Worm (Caenorhabditis elegans) whole organism, L3 larva: ENCODE data around the gene K07C11.8.

Experiments
- R02D3.7 ChIP-seq: fragments of 150-350 bp; optimal IDR thresholded peaks from 2 replicates; lab custom pipeline; 2014; ENCODE audit warnings: missing biosample characterization, missing genetic modification characterization
- ZK546.5 ChIP-seq: sonication (generic microtip); optimal IDR thresholded peaks from 2 replicates; lab custom pipeline; 2017; ENCODE audit warnings: missing biosample characterization, missing genetic modification characterization
- ama-1 ChIP-seq: fragments of 150-350 bp; optimal IDR thresholded peaks from 2 replicates; lab custom pipeline; 2018
- ceh-82 ChIP-seq: fragments of 150-350 bp; optimal IDR thresholded peaks from 2 replicates; lab custom pipeline; 2014; ENCODE audit warnings: missing biosample characterization, missing genetic modification characterization
- ceh-9 ChIP-seq: sonication (generic microtip); optimal IDR thresholded peaks from 2 replicates; lab custom pipeline; 2018; ENCODE audit warnings: missing biosample characterization, missing genetic modification characterization
- egl-27 ChIP-seq: sonication (generic microtip); optimal IDR thresholded peaks from 4 replicates; lab custom pipeline; 2017; ENCODE audit warnings: missing biosample characterization, missing genetic modification reagents, missing genetic modification characterization
- egl-5 ChIP-seq: fragments of 150-350 bp; optimal IDR thresholded peaks from 2 replicates; lab custom pipeline; 2017; ENCODE audit warnings: missing biosample characterization, missing genetic modification reagents, missing genetic modification characterization, inconsistent platforms
- elt-1 ChIP-seq: fragments of 150-350 bp; optimal IDR thresholded peaks from 2 replicates; lab custom pipeline; 2014; ENCODE audit warnings: missing biosample characterization, missing genetic modification characterization
- elt-2 ChIP-seq: sonication (generic microtip); optimal IDR thresholded peaks from 2 replicates; lab custom pipeline; 2016; ENCODE audit warnings: missing genetic modification reagents, mild to moderate bottlenecking, missing genetic modification characterization, missing compliant biosample characterization
- elt-3 ChIP-seq, 3 experiments: fragments of 150-350 bp in 1 of 3; sonication (generic microtip) in 2 of 3; optimal IDR thresholded peaks; 2 replicates in 2 of 3; 4 replicates in 1 of 3; lab custom pipeline; 2014 to 2017; ENCODE audit warnings: missing biosample characterization in 3 of 3, missing genetic modification characterization in 3 of 3
- eor-1 ChIP-seq, 2 experiments: fragments of 150-350 bp; optimal IDR thresholded peaks; 2 replicates each; lab custom pipeline; 2014 to 2018; ENCODE audit warnings: missing biosample characterization in 2 of 2, missing genetic modification characterization in 2 of 2
- fkh-2 ChIP-seq: fragments of 150-350 bp; optimal IDR thresholded peaks from 2 replicates; lab custom pipeline; 2014; ENCODE audit warnings: missing biosample characterization, missing genetic modification reagents, missing genetic modification characterization
- lin-15B ChIP-seq: fragments of 150-350 bp; optimal IDR thresholded peaks from 2 replicates; lab custom pipeline; 2014; ENCODE audit warnings: missing biosample characterization, missing genetic modification characterization
- lin-39 ChIP-seq: fragments of 150-350 bp; optimal IDR thresholded peaks from 2 replicates; lab custom pipeline; 2018; ENCODE audit warnings: missing biosample characterization, missing genetic modification reagents, missing genetic modification characterization
- lsy-12 ChIP-seq: sonication (generic microtip); optimal IDR thresholded peaks from 2 replicates; lab custom pipeline; 2016; ENCODE audit warnings: mild to moderate bottlenecking, missing genetic modification characterization, missing compliant biosample characterization
- mdl-1 ChIP-seq: fragments of 150-350 bp; optimal IDR thresholded peaks from 2 replicates; lab custom pipeline; 2014; ENCODE audit warnings: missing biosample characterization, missing genetic modification characterization
- nhr-11 ChIP-seq: fragments of 150-350 bp; optimal IDR thresholded peaks from 2 replicates; lab custom pipeline; 2014; ENCODE audit warnings: missing biosample characterization, missing genetic modification characterization
- nhr-23 ChIP-seq: fragments of 150-350 bp; optimal IDR thresholded peaks from 2 replicates; lab custom pipeline; 2014; ENCODE audit warnings: missing biosample characterization, missing genetic modification reagents, missing genetic modification characterization
- nhr-237 ChIP-seq: fragments of 150-350 bp; optimal IDR thresholded peaks from 2 replicates; lab custom pipeline; 2014; ENCODE audit warnings: missing biosample characterization, missing genetic modification characterization
- nhr-25 ChIP-seq: sonication (generic microtip); optimal IDR thresholded peaks from 2 replicates; lab custom pipeline; 2017; ENCODE audit warnings: missing biosample characterization, missing genetic modification characterization
- nhr-28 ChIP-seq: fragments of 150-350 bp; optimal IDR thresholded peaks from 2 replicates; lab custom pipeline; 2014; ENCODE audit warnings: missing biosample characterization, missing genetic modification characterization
- nhr-67 ChIP-seq: fragments of 150-350 bp; optimal IDR thresholded peaks from 2 replicates; lab custom pipeline; 2014; ENCODE audit warnings: missing biosample characterization, missing genetic modification characterization
- nhr-76 ChIP-seq: fragments of 150-350 bp; sonication (generic microtip); optimal IDR thresholded peaks from 5 replicates; lab custom pipeline; 2014; ENCODE audit warnings: missing biosample characterization, missing genetic modification characterization
- nhr-77 ChIP-seq: fragments of 150-350 bp; optimal IDR thresholded peaks from 2 replicates; lab custom pipeline; 2014; ENCODE audit warnings: missing biosample characterization, missing genetic modification characterization
- pha-4 ChIP-seq: fragments of 150-350 bp; optimal IDR thresholded peaks from 2 replicates; lab custom pipeline; 2014; ENCODE audit warnings: missing biosample characterization, missing genetic modification reagents, missing genetic modification characterization
- pqm-1 ChIP-seq: fragments of 150-350 bp; optimal IDR thresholded peaks from 2 replicates; lab custom pipeline; 2017; ENCODE audit warnings: missing biosample characterization, missing genetic modification characterization, inconsistent platforms
- sea-2 ChIP-seq: fragments of 150-350 bp; sonication (generic microtip); optimal IDR thresholded peaks from 4 replicates; lab custom pipeline; 2014; ENCODE audit warnings: missing biosample characterization, missing genetic modification reagents, missing genetic modification characterization
- snpc-4 ChIP-seq: fragments of 150-350 bp; optimal IDR thresholded peaks from 2 replicates; lab custom pipeline; 2014; ENCODE audit warnings: missing biosample characterization, missing genetic modification characterization
- unc-39 ChIP-seq: sonication (generic microtip); optimal IDR thresholded peaks from 4 replicates; lab custom pipeline; 2017; ENCODE audit warnings: missing biosample characterization, missing genetic modification characterization
- unc-62 ChIP-seq: fragments of 150-350 bp; sonication (generic microtip); optimal IDR thresholded peaks from 4 replicates; lab custom pipeline; 2014; ENCODE audit warnings: missing biosample characterization, missing genetic modification reagents, missing genetic modification characterization
- zag-1 ChIP-seq: fragments of 150-350 bp; optimal IDR thresholded peaks from 2 replicates; lab custom pipeline; 2014; ENCODE audit warnings: missing biosample characterization, missing genetic modification characterization
- ztf-11 ChIP-seq: fragments of 150-350 bp; optimal IDR thresholded peaks from 2 replicates; lab custom pipeline; 2014; ENCODE audit warnings: missing biosample characterization, missing genetic modification characterization

K07C11.8 gene

DNA sequence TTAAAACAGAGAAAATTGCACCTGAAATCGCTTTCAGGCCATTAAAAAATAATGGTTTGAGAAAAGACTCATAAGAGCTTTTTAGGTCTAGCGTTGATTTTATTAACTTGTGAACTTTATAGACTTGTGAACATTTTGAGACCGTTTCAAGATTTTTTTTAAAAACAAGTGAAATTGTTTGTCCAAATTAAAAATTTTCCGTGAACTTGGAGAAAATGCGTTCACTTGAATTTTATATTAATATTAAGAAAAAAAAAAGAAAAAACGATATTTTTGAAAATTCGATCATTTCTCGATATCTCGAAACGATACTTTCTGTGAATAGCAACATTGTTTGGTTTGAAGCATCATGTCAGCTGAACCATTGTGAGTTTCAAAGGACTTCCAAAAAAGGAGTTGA lies 27.3 kb downstream of the K07C11.8 start, which contains the start of gene F20D6.1:
F20D6.1 (plus strand) TSS at position 301 of the 400 bp plus-strand sequence.
- TF ChIP-seq nhr-23 (tag; lab: Kevin White, UChicago) (no peak), egl-5 (tag; lab: Kevin White, UChicago) (no peak), nhr-28 (tag; lab: Kevin White, UChicago) (no peak), ceh-82 (tag; lab: Kevin White, UChicago) (no peak), zag-1 (tag; lab: Kevin White, UChicago) (no peak), nhr-77 (tag; lab: Kevin White, UChicago) (no peak), nhr-25 (tag; lab: Kevin White, UChicago) (no peak), ama-1 (no peak), fkh-2 (no peak), lin-15B (tag; lab: Kevin White, UChicago) (no peak), ztf-11 (tag; lab: Kevin White, UChicago) (no peak), nhr-76 (tag; lab: Kevin White, UChicago) (no peak), ZK546.5 (tag; lab: Kevin White, UChicago) (no peak), eor-1 (tag; optimal IDR thresholded peaks at IDR 0.05; lab: Kevin White, UChicago) (no peak), elt-3 (tag; optimal IDR thresholded peaks at IDR 0.05; lab: Kevin White, UChicago) (no peak), mdl-1 (tag; lab: Kevin White, UChicago) (no peak), nhr-67 (no peak), nhr-11 (tag; lab: Kevin White, UChicago) (no peak), snpc-4 (tag; lab: Kevin White, UChicago) (no peak)

DNA sequence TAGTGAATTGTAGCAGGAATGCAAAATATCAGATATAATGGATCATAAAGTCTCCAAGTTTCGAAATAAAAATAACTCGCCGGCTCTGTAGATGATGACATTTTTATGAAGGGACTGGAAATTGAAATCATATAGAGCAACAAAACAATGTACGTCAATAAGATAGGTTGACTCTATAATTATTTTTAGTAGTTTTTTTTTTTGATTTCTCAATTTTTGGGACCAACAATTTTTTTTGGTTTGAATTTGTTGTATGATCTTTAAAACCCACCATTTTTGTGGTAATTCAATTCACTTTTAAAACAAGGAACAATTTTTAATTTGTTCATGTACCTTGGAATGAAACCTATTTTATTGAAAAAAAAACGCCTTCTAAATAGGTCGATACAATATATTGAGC lies 27.7 kb downstream of the K07C11.8 start, which contains the start of gene F20D6.12:
F20D6.12 (minus strand) TSS at position 101 of the 400 bp plus-strand sequence.
- TF ChIP-seq sea-2 (GFP tag; lab: Kevin White, UChicago) (no peak), elt-2 (tag; lab: Kevin White, UChicago) (no peak), nhr-76 (tag; lab: Kevin White, UChicago) (no peak), nhr-237 (tag; lab: Kevin White, UChicago) (no peak), nhr-77 (tag; lab: Kevin White, UChicago) (no peak), lin-39 (no peak)
- TF ChIP-seq, all 47 proteins: peak for 0

DNA sequence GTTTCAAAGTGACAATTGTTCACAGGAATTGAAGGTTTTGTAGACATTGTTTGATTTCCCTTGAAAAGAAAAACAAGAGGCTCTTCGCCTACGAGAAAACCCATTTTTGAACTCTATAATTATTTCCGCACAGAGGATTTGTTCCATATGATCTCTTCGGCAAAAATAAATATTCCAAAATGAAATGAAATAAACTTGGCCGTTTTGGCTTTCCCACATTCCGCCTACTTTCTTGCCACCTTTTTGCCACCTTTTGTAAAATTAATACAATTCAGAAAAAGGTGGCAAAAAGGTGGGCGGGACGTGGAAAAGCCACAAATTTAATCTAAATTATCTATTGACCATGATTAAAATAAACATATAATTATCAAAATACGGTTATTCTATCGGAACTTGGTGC lies 29.3 kb downstream of the K07C11.8 start, which contains the start of gene F20D6.15:
F20D6.15 (minus strand) TSS at position 47 of the 400 bp plus-strand sequence.
- TF ChIP-seq pha-4 (tag; lab: Kevin White, UChicago): no peak
- TF ChIP-seq ama-1: no peak
- no peak for TF ChIP-seq elt-1 (tag; lab: Kevin White, UChicago)
- TF ChIP-seq nhr-237 (tag; lab: Kevin White, UChicago): no peak
- no peak for TF ChIP-seq nhr-23 (tag; lab: Kevin White, UChicago)
- TF ChIP-seq nhr-67: no peak
- no peak for TF ChIP-seq lin-39
- TF ChIP-seq unc-62 (GFP tag; lab: Kevin White, UChicago): no peak
- TF ChIP-seq ceh-9 (tag; lab: Kevin White, UChicago): no peak
- no peak for TF ChIP-seq zag-1 (tag; lab: Kevin White, UChicago)
- TF ChIP-seq pqm-1 (tag; lab: Kevin White, UChicago): no peak

DNA sequence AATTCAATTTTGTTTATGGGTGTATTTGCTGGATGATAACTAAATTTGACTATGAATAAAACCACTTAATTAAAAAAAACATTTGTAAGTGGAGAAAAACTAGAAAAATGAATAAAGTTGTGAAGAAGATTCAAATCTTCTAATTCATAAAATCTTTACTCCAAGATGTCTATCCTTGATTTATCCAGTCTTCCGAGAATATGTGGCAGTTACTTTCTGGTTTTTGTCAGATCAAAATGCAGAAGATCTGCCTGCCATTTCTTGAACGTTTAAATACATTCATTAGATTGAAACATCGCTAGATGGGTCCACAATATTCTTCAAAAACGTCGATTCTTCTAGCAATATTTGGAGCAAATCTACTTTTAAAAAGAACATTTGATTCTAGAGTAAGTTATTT lies 31.9 kb downstream of the K07C11.8 start, which contains the start of gene F20D6.2:
F20D6.2 (plus strand) TSS at position 301 of the 400 bp plus-strand sequence.
- TF ChIP-seq ama-1 (no peak), pqm-1 (tag; lab: Kevin White, UChicago) (no peak), mdl-1 (tag; lab: Kevin White, UChicago) (no peak), R02D3.7 (no peak), ceh-82 (tag; lab: Kevin White, UChicago) (no peak)

DNA sequence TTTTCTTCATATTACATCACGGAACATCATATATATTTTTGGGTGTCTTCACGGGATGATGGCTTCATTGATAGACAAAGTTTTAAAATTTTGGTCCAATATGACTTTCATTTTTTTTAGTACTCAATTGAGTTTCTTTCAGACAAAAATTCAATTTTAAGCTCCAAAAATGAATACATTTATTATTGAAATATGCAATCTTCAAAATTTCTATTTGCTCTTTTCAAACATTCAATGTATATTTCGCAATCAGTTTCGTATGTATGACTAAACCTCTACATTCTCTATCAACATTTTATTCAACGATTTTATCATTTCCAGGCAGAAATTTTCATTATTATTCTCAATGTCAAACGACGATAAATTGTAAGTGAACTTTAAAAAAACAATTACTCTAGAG lies 34.3 kb downstream of the K07C11.8 start, which contains the start of gene srp-8:
srp-8 (plus strand) TSS at position 301 of the 400 bp plus-strand sequence.
- TF ChIP-seq ama-1: no peak
- TF ChIP-seq snpc-4 (tag; lab: Kevin White, UChicago): no peak
- TF ChIP-seq lsy-12 (tag; lab: Kevin White, UChicago): no peak
- no peak for TF ChIP-seq unc-62 (GFP tag; lab: Kevin White, UChicago)
- TF ChIP-seq ZK546.5 (tag; lab: Kevin White, UChicago): no peak
- TF ChIP-seq elt-2 (tag; lab: Kevin White, UChicago): no peak
- no peak for TF ChIP-seq nhr-77 (tag; lab: Kevin White, UChicago)
- no peak for TF ChIP-seq egl-27
- no peak for TF ChIP-seq unc-39 (tag; lab: Kevin White, UChicago)
- TF ChIP-seq lin-39: no peak
